Worm (Caenorhabditis elegans) whole organism, late embryonic: ENCODE results near the gene pals-21.

Source experiments
- C08G9.2 ChIP-seq: sonication (generic microtip); optimal IDR thresholded peaks from 2 replicates; lab custom pipeline; 2016; ENCODE audit warnings: mild to moderate bottlenecking, missing genetic modification characterization, moderate library complexity, missing compliant biosample characterization
- C38D4.7 ChIP-seq: fragments of 200-800 bp; sonication (Bioruptor generic); optimal IDR thresholded peaks from 2 replicates; lab custom pipeline; 2018; ENCODE audit warnings: mild to moderate bottlenecking, missing genetic modification characterization, moderate library complexity, missing compliant biosample characterization
- K09A11.1 ChIP-seq: sonication (generic microtip); optimal IDR thresholded peaks from 2 replicates; lab custom pipeline; 2017; ENCODE audit warnings: antibody characterized with exemption, mild to moderate bottlenecking, missing genetic modification characterization, missing compliant biosample characterization; ENCODE audit not compliant: insufficient read depth
- T23F11.4 ChIP-seq: fragments of 200-800 bp; sonication (Bioruptor generic); optimal IDR thresholded peaks from 2 replicates; lab custom pipeline; 2018; ENCODE audit warnings: mild to moderate bottlenecking, missing genetic modification characterization, missing compliant biosample characterization
- Y22D7AL.16 ChIP-seq: sonication (generic microtip); optimal IDR thresholded peaks from 2 replicates; lab custom pipeline; 2016; ENCODE audit warnings: missing genetic modification characterization, missing compliant biosample characterization
- ceh-2 ChIP-seq: sonication (generic microtip); optimal IDR thresholded peaks from 2 replicates; lab custom pipeline; 2016; ENCODE audit warnings: missing genotype, missing genetic modification characterization, missing compliant biosample characterization
- ceh-22 ChIP-seq: sonication (generic microtip); optimal IDR thresholded peaks from 2 replicates; lab custom pipeline; 2017; ENCODE audit warnings: missing biosample characterization, missing genetic modification characterization
- ceh-24 ChIP-seq: sonication (generic microtip); optimal IDR thresholded peaks from 2 replicates; lab custom pipeline; 2016; ENCODE audit warnings: mild to moderate bottlenecking, missing genetic modification characterization, missing compliant biosample characterization
- ceh-30 ChIP-seq: fragments of 150-350 bp; optimal IDR thresholded peaks from 2 replicates; lab custom pipeline; 2014; ENCODE audit warnings: missing biosample characterization, missing genetic modification characterization
- ceh-31 ChIP-seq: sonication (generic microtip); optimal IDR thresholded peaks from 2 replicates; lab custom pipeline; 2016; ENCODE audit warnings: missing genetic modification characterization, missing compliant biosample characterization
- ceh-45 ChIP-seq: fragments of 200-800 bp; sonication (Bioruptor generic); IDR thresholded peaks from 2 replicates; pipeline ENCODE4 v1.3.6; 2022; ENCODE audit warnings: missing genetic modification reagents, missing genetic modification characterization, missing compliant biosample characterization
- ceh-6 ChIP-seq: fragments of 200-800 bp; sonication (Bioruptor generic); optimal IDR thresholded peaks from 2 replicates; lab custom pipeline; 2018; ENCODE audit warnings: mild to moderate bottlenecking, missing genetic modification characterization, missing compliant biosample characterization
- che-1 ChIP-seq: sonication (generic microtip); optimal IDR thresholded peaks from 2 replicates; lab custom pipeline; 2016; ENCODE audit warnings: mild to moderate bottlenecking, missing genetic modification characterization, missing compliant biosample characterization
- dmd-4 ChIP-seq: sonication (generic microtip); optimal IDR thresholded peaks from 2 replicates; lab custom pipeline; 2016; ENCODE audit warnings: borderline replicate concordance, missing genetic modification characterization, missing compliant biosample characterization
- elt-2 ChIP-seq: sonication (generic microtip); optimal IDR thresholded peaks from 2 replicates; lab custom pipeline; 2016; ENCODE audit warnings: missing genetic modification reagents, missing genetic modification characterization, missing compliant biosample characterization
- elt-4 ChIP-seq: sonication (generic microtip); optimal IDR thresholded peaks from 2 replicates; lab custom pipeline; 2016; ENCODE audit warnings: missing genetic modification characterization, missing compliant biosample characterization
- ets-4 ChIP-seq: sonication (generic microtip); optimal IDR thresholded peaks from 2 replicates; lab custom pipeline; 2016; ENCODE audit warnings: missing genetic modification characterization, missing compliant biosample characterization
- fax-1 ChIP-seq: sonication (generic microtip); optimal IDR thresholded peaks from 2 replicates; lab custom pipeline; 2016; ENCODE audit warnings: missing genotype, missing genetic modification characterization, missing compliant biosample characterization
- fkh-10 ChIP-seq: fragments of 150-350 bp; optimal IDR thresholded peaks from 2 replicates; lab custom pipeline; 2014; ENCODE audit warnings: missing biosample characterization, missing genetic modification reagents, missing genetic modification characterization
- gmeb-2 ChIP-seq: sonication (generic microtip); optimal IDR thresholded peaks from 2 replicates; lab custom pipeline; 2016; ENCODE audit warnings: missing genetic modification characterization, inconsistent platforms, missing compliant biosample characterization
- hlh-13 ChIP-seq: fragments of 200-800 bp; sonication (Bioruptor generic); optimal IDR thresholded peaks from 2 replicates; lab custom pipeline; 2018; ENCODE audit warnings: mild to moderate bottlenecking, missing genetic modification characterization, missing compliant biosample characterization
- hlh-8 ChIP-seq: sonication (generic microtip); optimal IDR thresholded peaks from 2 replicates; lab custom pipeline; 2016; ENCODE audit warnings: missing genotype, missing genetic modification characterization, missing compliant biosample characterization
- madf-2 ChIP-seq: sonication (generic microtip); optimal IDR thresholded peaks from 2 replicates; lab custom pipeline; 2017; ENCODE audit warnings: missing genetic modification characterization, missing compliant biosample characterization
- nhr-11 ChIP-seq: fragments of 150-350 bp; optimal IDR thresholded peaks from 2 replicates; lab custom pipeline; 2014; ENCODE audit warnings: missing biosample characterization, missing genetic modification characterization
- odd-2 ChIP-seq: sonication (generic microtip); optimal IDR thresholded peaks from 2 replicates; lab custom pipeline; 2017; ENCODE audit warnings: antibody characterized with exemption, mild to moderate bottlenecking, missing genetic modification characterization, missing compliant biosample characterization
- pat-9 ChIP-seq: fragments of 200-800 bp; sonication (Bioruptor generic); optimal IDR thresholded peaks from 2 replicates; lab custom pipeline; 2018; ENCODE audit warnings: mild to moderate bottlenecking, missing genetic modification characterization, moderate library complexity, missing compliant biosample characterization
- pax-1 ChIP-seq: fragments of 150-350 bp; optimal IDR thresholded peaks from 2 replicates; lab custom pipeline; 2014; ENCODE audit warnings: missing biosample characterization, missing genetic modification characterization
- pha-2 ChIP-seq: sonication (generic microtip); optimal IDR thresholded peaks from 2 replicates; lab custom pipeline; 2017; ENCODE audit warnings: mild to moderate bottlenecking, missing genetic modification characterization, missing compliant biosample characterization
- pha-4 ChIP-seq: fragments of 150-350 bp; optimal IDR thresholded peaks from 2 replicates; lab custom pipeline; 2018; ENCODE audit warnings: missing biosample characterization, missing genetic modification reagents, missing genetic modification characterization
- sox-2 ChIP-seq: fragments of 200-800 bp; sonication (Bioruptor generic); IDR thresholded peaks from 2 replicates; pipeline ENCODE4 v1.3.6; 2022; ENCODE audit warnings: missing genetic modification reagents, missing genetic modification characterization, missing compliant biosample characterization
- sox-4 ChIP-seq: sonication (generic microtip); optimal IDR thresholded peaks from 2 replicates; lab custom pipeline; 2017; ENCODE audit warnings: mild to moderate bottlenecking, missing genetic modification characterization, inconsistent platforms, missing compliant biosample characterization
- tbx-2 ChIP-seq: sonication (generic microtip); optimal IDR thresholded peaks from 2 replicates; lab custom pipeline; 2016; ENCODE audit warnings: missing genetic modification characterization, missing compliant biosample characterization
- ttx-3 ChIP-seq: sonication (generic microtip); optimal IDR thresholded peaks from 2 replicates; lab custom pipeline; 2016; ENCODE audit warnings: missing genetic modification reagents, missing genetic modification characterization, missing compliant biosample characterization
- unc-86 ChIP-seq: sonication (generic microtip); optimal IDR thresholded peaks from 2 replicates; lab custom pipeline; 2016; ENCODE audit warnings: missing genetic modification characterization, missing compliant biosample characterization
- zip-5 ChIP-seq: sonication (generic microtip); optimal IDR thresholded peaks from 2 replicates; lab custom pipeline; 2016; ENCODE audit warnings: missing genetic modification characterization, missing compliant biosample characterization

The pals-21 gene

ce11 chrIII:1388274-1389058 lies 8.0 kb upstream of the pals-21 start, which contains the start of gene pals-20:
Gene pals-20, minus strand, starts transcription at chrIII:1388324.
- TF ChIP-seq unc-86 (tag; lab: Kevin White, UChicago) (no peak), pha-4 (tag; lab: Kevin White, UChicago) (no peak), K09A11.1 (tag; lab: Kevin White, UChicago) (no peak), Y22D7AL.16 (tag; lab: Kevin White, UChicago) (no peak), fkh-10 (GFP tag; lab: Kevin White, UChicago) (no peak)

ce11 chrIII:1384694-1385093 lies 4.3 kb upstream of the pals-21 start:
- TF ChIP-seq ceh-6: no peak
- TF ChIP-seq pha-2 (tag; lab: Kevin White, UChicago): no peak
- TF ChIP-seq elt-2: no peak
- no peak for TF ChIP-seq odd-2 (tag; lab: Kevin White, UChicago)
- no peak for TF ChIP-seq dmd-4 (tag; lab: Kevin White, UChicago)
- TF ChIP-seq ceh-31: no peak
- no peak for TF ChIP-seq sox-2
- TF ChIP-seq elt-4: no peak
- no peak for TF ChIP-seq C38D4.7 (GFP tag; lab: Kevin White, UChicago)
- no peak for TF ChIP-seq ceh-24
- TF ChIP-seq ceh-30: no peak
- TF ChIP-seq nhr-11 (tag; lab: Kevin White, UChicago): no peak
- no peak for TF ChIP-seq fax-1 (tag; lab: Kevin White, UChicago)
- TF ChIP-seq zip-5 (tag; lab: Kevin White, UChicago): no peak
- no peak for TF ChIP-seq T23F11.4 (GFP tag; lab: Kevin White, UChicago)
- no peak for TF ChIP-seq C08G9.2 (tag; lab: Kevin White, UChicago)

- TF ChIP-seq pha-4 (tag; lab: Kevin White, UChicago): no peak
- TF ChIP-seq, all 69 proteins: peak for 0
Measured at ce11 chrIII:1384092-1384491, 3.7 kb upstream of the pals-21 start, which contains the start of the genes fbxa-138 and Y82E9BR.5. Gene fbxa-138, minus strand, starts transcription at chrIII:1384252. Gene Y82E9BR.5, plus strand, starts transcription at chrIII:1384370.

- TF ChIP-seq che-1 (tag; lab: Kevin White, UChicago) (no peak), Y22D7AL.16 (tag; lab: Kevin White, UChicago) (no peak), madf-2 (no peak), hlh-8 (tag; lab: Kevin White, UChicago) (no peak), ttx-3 (tag; lab: Kevin White, UChicago) (no peak), fax-1 (tag; lab: Kevin White, UChicago) (no peak), hlh-13 (GFP tag; lab: Kevin White, UChicago) (no peak), pat-9 (tag; lab: Kevin White, UChicago) (no peak), ceh-22 (tag; lab: Kevin White, UChicago) (no peak), ceh-2 (tag; lab: Kevin White, UChicago) (no peak), ceh-45 (GFP tag; lab: Robert Waterston, UW) (no peak), pax-1 (tag; lab: Kevin White, UChicago) (no peak), sox-4 (tag; lab: Kevin White, UChicago) (no peak), gmeb-2 (no peak), tbx-2 (no peak), ets-4 (no peak), T23F11.4 (GFP tag; lab: Kevin White, UChicago) (no peak)
Measured at ce11 chrIII:1383483-1383882, 3.0 kb upstream of the pals-21 start.
